Fruit fly (Drosophila melanogaster): ENCODE results near the gene Jhbp1.

DNA sequence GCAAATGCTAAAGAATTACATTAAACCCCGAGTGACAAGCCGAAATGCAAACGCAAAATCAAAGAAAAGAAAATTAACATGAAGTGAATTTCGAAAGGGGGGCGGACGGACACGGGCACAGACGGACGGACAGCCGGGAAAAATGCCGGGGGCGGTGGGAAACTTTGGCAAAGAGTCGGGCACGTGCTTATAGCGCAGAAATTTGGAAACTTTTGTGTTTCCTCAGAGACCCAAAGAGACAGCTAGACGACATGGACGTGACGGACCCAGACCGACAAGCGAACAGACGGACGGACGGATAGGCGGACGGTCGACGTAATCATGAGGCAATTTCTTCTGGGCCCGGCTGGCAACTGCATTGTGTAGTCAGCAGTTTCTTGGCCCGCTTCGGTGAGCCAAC lies 33.5 kb downstream of the Jhbp1 start:
- no peak for TF ChIP-seq CG9948 (tag; optimal IDR thresholded peaks at IDR 0.05)
- TF ChIP-seq CG4496 (GFP tag; IDR thresholded peaks at IDR 0.05): no peak
- TF ChIP-seq CG8159 (tag; optimal IDR thresholded peaks at IDR 0.05): no peak
- TF ChIP-seq D1 (tag; optimal IDR thresholded peaks at IDR 0.05): no peak
